Worm (Caenorhabditis elegans) whole organism, midembryonic: ENCODE results near the gene C03B1.4.

Experiments
- T22C8.4 ChIP-seq: fragments of 200-800 bp; sonication (Bioruptor generic); IDR thresholded peaks from 2 replicates; pipeline ENCODE4 v1.3.6; 2022; ENCODE audit warnings: missing genetic modification characterization, missing compliant biosample characterization
- flt-1 ChIP-seq: fragments of 200-800 bp; sonication (Bioruptor generic); IDR thresholded peaks from 2 replicates; pipeline ENCODE4 v1.3.6; 2022; ENCODE audit warnings: missing genetic modification characterization, missing compliant biosample characterization
- klf-2 ChIP-seq: fragments of 200-800 bp; sonication (Bioruptor generic); conservative IDR thresholded peaks from 2 replicates; pipeline ENCODE4 v1.3.6; 2022; ENCODE audit warnings: missing genetic modification reagents, missing genetic modification characterization, missing compliant biosample characterization
- ztf-29 ChIP-seq: fragments of 200-800 bp; sonication (Bioruptor generic); IDR thresholded peaks from 2 replicates; pipeline ENCODE4 v1.3.6; 2022; ENCODE audit warnings: missing genetic modification reagents, missing genetic modification characterization, missing compliant biosample characterization

- no peak for TF ChIP-seq flt-1
- TF ChIP-seq ztf-29: no peak
- no peak for TF ChIP-seq klf-2 (GFP tag; lab: Robert Waterston, UW)
- TF ChIP-seq T22C8.4 (GFP tag; lab: Robert Waterston, UW): no peak
These were observed 24.3 kb downstream of the C03B1.4 start for ce11 chrX:6388639-6389038.
